Worm (Caenorhabditis elegans): ENCODE data around the gene clec-187.

- TF ChIP-seq elt-1 (tag; optimal IDR thresholded peaks at IDR 0.05) (no peak), ceh-82 (tag; optimal IDR thresholded peaks at IDR 0.05) (no peak), ztf-11 (tag; optimal IDR thresholded peaks at IDR 0.05) (no peak), Y55F3AM.14 (GFP tag; optimal IDR thresholded peaks at IDR 0.05) (no peak), zag-1 (tag; optimal IDR thresholded peaks at IDR 0.05) (no peak), fos-1 (tag; optimal IDR thresholded peaks at IDR 0.05) (no peak), lin-39 (tag; optimal IDR thresholded peaks at IDR 0.05) (no peak)
These were observed 25.7 kb downstream of the clec-187 start, which contains the start of gene txt-19 for ce11 chrIV:12845596-12845995.
